Worm (Caenorhabditis elegans) whole organism, L3 larva: ENCODE measurements around the gene cct-8.
A peak's percentile ranks its signal among the peaks of the same experiment; 100 is the strongest.

ENCODE experiments used
- ama-1 ChIP-seq: fragments of 150-350 bp; optimal IDR thresholded peaks from 2 replicates; lab custom pipeline; 2018
- fos-1 ChIP-seq: fragments of 150-350 bp; optimal IDR thresholded peaks from 2 replicates; lab custom pipeline; 2014; ENCODE audit warnings: missing biosample characterization, missing genetic modification characterization
- nhr-11 ChIP-seq: fragments of 150-350 bp; optimal IDR thresholded peaks from 2 replicates; lab custom pipeline; 2014; ENCODE audit warnings: missing biosample characterization, missing genetic modification characterization
- nhr-28 ChIP-seq: fragments of 150-350 bp; optimal IDR thresholded peaks from 2 replicates; lab custom pipeline; 2014; ENCODE audit warnings: missing biosample characterization, missing genetic modification characterization
- skn-1 ChIP-seq: fragments of 150-350 bp; optimal IDR thresholded peaks from 2 replicates; lab custom pipeline; 2014; ENCODE audit warnings: missing biosample characterization, missing genetic modification characterization
- snpc-4 ChIP-seq: fragments of 150-350 bp; optimal IDR thresholded peaks from 2 replicates; lab custom pipeline; 2014; ENCODE audit warnings: missing biosample characterization, missing genetic modification characterization

DNA sequence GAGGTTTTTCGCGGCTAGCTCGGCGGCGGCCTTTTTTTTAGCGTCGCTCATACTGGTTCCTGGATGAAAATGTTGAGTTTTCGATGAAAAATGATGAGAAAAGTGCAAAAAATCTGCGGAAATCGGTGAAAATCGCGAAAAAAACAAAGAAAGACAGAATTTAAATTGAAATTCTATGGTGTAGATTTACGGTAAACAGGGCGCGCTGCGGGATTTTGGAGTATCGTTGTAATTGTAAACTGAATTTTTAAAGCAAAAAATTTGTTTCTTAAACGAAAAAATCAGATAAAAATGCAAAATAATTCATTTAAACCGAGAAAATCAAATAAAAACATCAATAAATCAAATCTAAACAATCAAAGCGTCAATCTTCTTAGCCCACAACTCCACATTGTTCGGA, 39.0 kb downstream of the cct-8 start, which contains the start of gene dcap-1:
- TF ChIP-seq snpc-4 (tag; lab: Kevin White, UChicago): no peak
- TF ChIP-seq fos-1: no peak
- peak; percentile 12 for TF ChIP-seq ama-1 (lab: Kevin White, UChicago)
- no peak for TF ChIP-seq nhr-28 (tag; lab: Kevin White, UChicago)
- TF ChIP-seq nhr-11 (tag; lab: Kevin White, UChicago): no peak
- no peak for TF ChIP-seq skn-1 (tag; lab: Kevin White, UChicago)
